Worm (Caenorhabditis elegans) whole organism, L3 larva: Measurements from ENCODE around the gene sqrd-1.

Experiments used
- R02D3.7 ChIP-seq: fragments of 150-350 bp; optimal IDR thresholded peaks from 2 replicates; lab custom pipeline; 2014; ENCODE audit warnings: missing biosample characterization, missing genetic modification characterization
- ZK546.5 ChIP-seq: sonication (generic microtip); optimal IDR thresholded peaks from 2 replicates; lab custom pipeline; 2017; ENCODE audit warnings: missing biosample characterization, missing genetic modification characterization
- ama-1 ChIP-seq: fragments of 150-350 bp; optimal IDR thresholded peaks from 2 replicates; lab custom pipeline; 2018
- ceh-16 ChIP-seq: sonication (generic microtip); optimal IDR thresholded peaks from 2 replicates; lab custom pipeline; 2017; ENCODE audit warnings: missing biosample characterization, missing genetic modification characterization
- ceh-28 ChIP-seq: fragments of 150-350 bp; optimal IDR thresholded peaks from 2 replicates; lab custom pipeline; 2014; ENCODE audit warnings: missing biosample characterization, missing genetic modification reagents, missing genetic modification characterization
- ceh-9 ChIP-seq: sonication (generic microtip); optimal IDR thresholded peaks from 2 replicates; lab custom pipeline; 2018; ENCODE audit warnings: missing biosample characterization, missing genetic modification characterization
- daf-12 ChIP-seq: fragments of 150-350 bp; optimal IDR thresholded peaks from 2 replicates; lab custom pipeline; 2014; ENCODE audit warnings: missing biosample characterization, missing genetic modification reagents, missing genetic modification characterization
- egl-5 ChIP-seq: fragments of 150-350 bp; optimal IDR thresholded peaks from 2 replicates; lab custom pipeline; 2017; ENCODE audit warnings: missing biosample characterization, missing genetic modification reagents, missing genetic modification characterization, inconsistent platforms
- elt-2 ChIP-seq: sonication (generic microtip); optimal IDR thresholded peaks from 2 replicates; lab custom pipeline; 2016; ENCODE audit warnings: missing genetic modification reagents, mild to moderate bottlenecking, missing genetic modification characterization, missing compliant biosample characterization
- elt-3 ChIP-seq, 3 experiments: fragments of 150-350 bp in 1 of 3; sonication (generic microtip) in 2 of 3; optimal IDR thresholded peaks; 2 replicates in 2 of 3; 4 replicates in 1 of 3; lab custom pipeline; 2014 to 2017; ENCODE audit warnings: missing biosample characterization in 3 of 3, missing genetic modification characterization in 3 of 3
- eor-1 ChIP-seq, 2 experiments: fragments of 150-350 bp; optimal IDR thresholded peaks; 2 replicates each; lab custom pipeline; 2014 to 2018; ENCODE audit warnings: missing biosample characterization in 2 of 2, missing genetic modification characterization in 2 of 2
- fkh-2 ChIP-seq: fragments of 150-350 bp; optimal IDR thresholded peaks from 2 replicates; lab custom pipeline; 2014; ENCODE audit warnings: missing biosample characterization, missing genetic modification reagents, missing genetic modification characterization
- hmg-11 ChIP-seq: sonication (generic microtip); optimal IDR thresholded peaks from 2 replicates; lab custom pipeline; 2016; ENCODE audit warnings: missing genetic modification characterization, missing compliant biosample characterization
- jun-1 ChIP-seq: fragments of 150-350 bp; optimal IDR thresholded peaks from 2 replicates; lab custom pipeline; 2014; ENCODE audit warnings: missing biosample characterization, missing genetic modification reagents, missing genetic modification characterization
- lin-15B ChIP-seq: fragments of 150-350 bp; optimal IDR thresholded peaks from 2 replicates; lab custom pipeline; 2014; ENCODE audit warnings: missing biosample characterization, missing genetic modification characterization
- lin-39 ChIP-seq: fragments of 150-350 bp; optimal IDR thresholded peaks from 2 replicates; lab custom pipeline; 2018; ENCODE audit warnings: missing biosample characterization, missing genetic modification reagents, missing genetic modification characterization
- lsy-12 ChIP-seq: sonication (generic microtip); optimal IDR thresholded peaks from 2 replicates; lab custom pipeline; 2016; ENCODE audit warnings: mild to moderate bottlenecking, missing genetic modification characterization, missing compliant biosample characterization
- mdl-1 ChIP-seq: fragments of 150-350 bp; optimal IDR thresholded peaks from 2 replicates; lab custom pipeline; 2014; ENCODE audit warnings: missing biosample characterization, missing genetic modification characterization
- nhr-11 ChIP-seq: fragments of 150-350 bp; optimal IDR thresholded peaks from 2 replicates; lab custom pipeline; 2014; ENCODE audit warnings: missing biosample characterization, missing genetic modification characterization
- nhr-12 ChIP-seq: fragments of 150-350 bp; optimal IDR thresholded peaks from 2 replicates; lab custom pipeline; 2014; ENCODE audit warnings: missing biosample characterization, missing genetic modification characterization
- nhr-237 ChIP-seq: fragments of 150-350 bp; optimal IDR thresholded peaks from 2 replicates; lab custom pipeline; 2014; ENCODE audit warnings: missing biosample characterization, missing genetic modification characterization
- nhr-25 ChIP-seq: sonication (generic microtip); optimal IDR thresholded peaks from 2 replicates; lab custom pipeline; 2017; ENCODE audit warnings: missing biosample characterization, missing genetic modification characterization
- nhr-28 ChIP-seq: fragments of 150-350 bp; optimal IDR thresholded peaks from 2 replicates; lab custom pipeline; 2014; ENCODE audit warnings: missing biosample characterization, missing genetic modification characterization
- nhr-67 ChIP-seq: fragments of 150-350 bp; optimal IDR thresholded peaks from 2 replicates; lab custom pipeline; 2014; ENCODE audit warnings: missing biosample characterization, missing genetic modification characterization
- nhr-77 ChIP-seq: fragments of 150-350 bp; optimal IDR thresholded peaks from 2 replicates; lab custom pipeline; 2014; ENCODE audit warnings: missing biosample characterization, missing genetic modification characterization
- pha-4 ChIP-seq: fragments of 150-350 bp; optimal IDR thresholded peaks from 2 replicates; lab custom pipeline; 2014; ENCODE audit warnings: missing biosample characterization, missing genetic modification reagents, missing genetic modification characterization
- pqm-1 ChIP-seq: fragments of 150-350 bp; optimal IDR thresholded peaks from 2 replicates; lab custom pipeline; 2017; ENCODE audit warnings: missing biosample characterization, missing genetic modification characterization, inconsistent platforms
- sea-2 ChIP-seq: fragments of 150-350 bp; sonication (generic microtip); optimal IDR thresholded peaks from 4 replicates; lab custom pipeline; 2014; ENCODE audit warnings: missing biosample characterization, missing genetic modification reagents, missing genetic modification characterization
- skn-1 ChIP-seq: fragments of 150-350 bp; optimal IDR thresholded peaks from 2 replicates; lab custom pipeline; 2014; ENCODE audit warnings: missing biosample characterization, missing genetic modification characterization
- snpc-4 ChIP-seq: fragments of 150-350 bp; optimal IDR thresholded peaks from 2 replicates; lab custom pipeline; 2014; ENCODE audit warnings: missing biosample characterization, missing genetic modification characterization
- unc-39 ChIP-seq: sonication (generic microtip); optimal IDR thresholded peaks from 4 replicates; lab custom pipeline; 2017; ENCODE audit warnings: missing biosample characterization, missing genetic modification characterization
- unc-62 ChIP-seq: fragments of 150-350 bp; sonication (generic microtip); optimal IDR thresholded peaks from 4 replicates; lab custom pipeline; 2014; ENCODE audit warnings: missing biosample characterization, missing genetic modification reagents, missing genetic modification characterization
- zag-1 ChIP-seq: fragments of 150-350 bp; optimal IDR thresholded peaks from 2 replicates; lab custom pipeline; 2014; ENCODE audit warnings: missing biosample characterization, missing genetic modification characterization

The sqrd-1 gene

ce11 chrIV:14182077-14182476, 37.6 kb upstream of the sqrd-1 start, which contains the start of gene R05A10.1:
Gene R05A10.1 (plus strand): TSS chrIV:14182377.
- no peak for TF ChIP-seq skn-1
- TF ChIP-seq snpc-4 = no peak
- no peak for TF ChIP-seq daf-12 (tag; lab: Kevin White, UChicago)
- no peak for TF ChIP-seq lin-39 (tag; lab: Kevin White, UChicago)
- TF ChIP-seq nhr-77 (tag; lab: Kevin White, UChicago) = no peak
- TF ChIP-seq eor-1 (tag; optimal IDR thresholded peaks at IDR 0.05; lab: Kevin White, UChicago) = no peak
- no peak for TF ChIP-seq pha-4
- TF ChIP-seq elt-2 (tag; lab: Kevin White, UChicago) = no peak

ce11 chrIV:14186264-14186663, 33.4 kb upstream of the sqrd-1 start:
- no peak for TF ChIP-seq nhr-237 (tag; lab: Kevin White, UChicago)

- TF ChIP-seq nhr-25 = no peak
- TF ChIP-seq nhr-12 (tag; lab: Kevin White, UChicago) = no peak
- no peak for TF ChIP-seq sea-2
- no peak for TF ChIP-seq pha-4
- no peak for TF ChIP-seq lin-39 (tag; lab: Kevin White, UChicago)
- no peak for TF ChIP-seq ama-1 (lab: Kevin White, UChicago)
- no peak for TF ChIP-seq skn-1
- TF ChIP-seq nhr-67 (tag; lab: Kevin White, UChicago) = no peak
- no peak for TF ChIP-seq hmg-11
- TF ChIP-seq nhr-28 (tag; lab: Kevin White, UChicago) = no peak
- TF ChIP-seq daf-12 (tag; lab: Kevin White, UChicago) = no peak
- TF ChIP-seq ZK546.5 (tag; lab: Kevin White, UChicago) = no peak
- no peak for TF ChIP-seq fkh-2 (tag; lab: Kevin White, UChicago)
- no peak for TF ChIP-seq R02D3.7
Observed at ce11 chrIV:14191919-14192318, 27.8 kb upstream of the sqrd-1 start, which contains the start of gene K01G12.22. Gene K01G12.22 (plus strand): TSS chrIV:14192219.

ce11 chrIV:14193196-14193595, 26.5 kb upstream of the sqrd-1 start, which contains the start of gene K01G12.3:
Gene K01G12.3 (plus strand): TSS chrIV:14193496.
- TF ChIP-seq pqm-1 (tag; lab: Kevin White, UChicago) = no peak
- TF ChIP-seq sea-2 = no peak
- TF ChIP-seq nhr-67 (tag; lab: Kevin White, UChicago) = no peak
- TF ChIP-seq, all 47 proteins: peak for 0

- TF ChIP-seq nhr-28 (tag; lab: Kevin White, UChicago) (no peak), lin-15B (no peak), ceh-9 (tag; lab: Kevin White, UChicago) (no peak), eor-1 (tag; optimal IDR thresholded peaks at IDR 0.05; lab: Kevin White, UChicago) (no peak), ceh-16 (tag; lab: Kevin White, UChicago) (no peak), jun-1 (no peak), ama-1 (lab: Kevin White, UChicago) (no peak), nhr-67 (tag; lab: Kevin White, UChicago) (no peak), unc-39 (tag; lab: Kevin White, UChicago) (no peak), lsy-12 (no peak), R02D3.7 (no peak), mdl-1 (tag; lab: Kevin White, UChicago) (no peak), ceh-28 (tag; lab: Kevin White, UChicago) (no peak)
Observed at ce11 chrIV:14194317-14194716, 25.4 kb upstream of the sqrd-1 start.

DNA sequence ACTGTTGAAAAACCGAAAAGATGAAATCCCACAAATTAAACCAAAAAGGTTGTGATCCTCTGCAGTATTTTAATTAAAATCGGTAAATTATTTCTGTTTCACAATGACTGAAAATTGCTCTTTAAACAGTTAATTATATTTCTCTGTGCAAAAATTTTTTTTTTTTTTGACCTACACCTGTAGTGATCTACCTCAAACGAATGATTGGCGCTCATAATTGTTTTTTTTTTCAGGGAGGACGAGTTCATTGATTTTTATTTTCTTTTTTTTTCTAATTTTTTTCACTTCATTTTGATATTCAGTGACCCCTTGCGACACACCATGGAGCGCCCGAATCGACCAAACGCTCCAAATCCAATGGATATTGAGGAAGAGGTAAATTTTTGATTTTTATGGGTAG, 23.5 kb upstream of the sqrd-1 start, which contains the start of gene F02H6.2:
Gene F02H6.2, plus strand, starts transcription at position 301 of the 400 bp plus-strand sequence.
- TF ChIP-seq zag-1 (tag; lab: Kevin White, UChicago) (no peak), R02D3.7 (no peak), skn-1 (no peak), elt-2 (tag; lab: Kevin White, UChicago) (no peak), snpc-4 (no peak), nhr-11 (tag; lab: Kevin White, UChicago) (no peak)

ce11 chrIV:14203162-14203561, 16.5 kb upstream of the sqrd-1 start, which contains the start of gene F02H6.3:
Gene F02H6.3 (plus strand): TSS chrIV:14203427.
- TF ChIP-seq nhr-67 (tag; lab: Kevin White, UChicago) (no peak), elt-3 (tag; optimal IDR thresholded peaks at IDR 0.05; lab: Kevin White, UChicago) (no peak), egl-5 (no peak), unc-62 (GFP tag; lab: Kevin White, UChicago) (no peak), nhr-77 (tag; lab: Kevin White, UChicago) (no peak), unc-39 (tag; lab: Kevin White, UChicago) (no peak), nhr-28 (tag; lab: Kevin White, UChicago) (no peak), pqm-1 (tag; lab: Kevin White, UChicago) (no peak), daf-12 (tag; lab: Kevin White, UChicago) (no peak)
